Comparison of ENCODE assay signal across 1 fruit fly cellular context in the genomic region with DNA sequence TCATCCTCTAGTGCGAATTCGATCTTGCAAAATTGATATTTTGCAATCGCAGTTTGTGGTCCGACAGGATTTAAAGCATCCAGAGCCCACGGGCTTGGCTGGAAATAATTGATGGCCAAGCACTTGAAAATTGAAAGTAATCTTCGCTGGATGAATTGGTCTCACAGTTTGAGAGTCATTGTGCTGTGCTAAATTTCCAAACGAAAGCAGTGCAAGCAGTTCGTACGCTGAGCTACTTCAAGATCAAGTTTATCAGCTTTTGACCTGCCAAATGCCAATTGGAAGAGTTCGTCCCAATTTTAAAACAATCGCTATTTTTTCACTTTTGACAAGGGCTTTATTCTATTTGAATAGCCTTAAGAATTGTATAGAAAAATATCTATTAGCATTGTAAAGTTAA.
A peak's percentile ranks its signal among the peaks of the same experiment; 100 is the strongest.
TF ChIP-seq lines count a peak whose summit lies in the region.

No protein-coding gene starts in this region.

TF ChIP-seq in whole organism, embryonic, 481 proteins besides CTCF, POLR2A, EP300 and RAD21 (continued from another document):
- TF ChIP-seq Blimp-1 (GFP tag; optimal IDR thresholded peaks at IDR 0.05; lab: Kevin White, UChicago), result peak; percentile 56
- no peak for TF ChIP-seq prd (optimal IDR thresholded peaks at IDR 0.05; lab: Kevin White, UChicago)
- peak; percentile 15; the same call in 1 of the 3 replicates for TF ChIP-seq prd (GFP tag; IDR thresholded peaks at IDR 0.05; lab: Robert Waterston, UW)
- no peak for TF ChIP-seq unc-4 (GFP tag; IDR thresholded peaks at IDR 0.05; lab: Robert Waterston, UW; ENCODE audit: partially characterized antibody)
- no peak for TF ChIP-seq Vsx1 (GFP tag; optimal IDR thresholded peaks at IDR 0.05; lab: Kevin White, UChicago)
- TF ChIP-seq CG2116 (GFP tag; optimal IDR thresholded peaks at IDR 0.05; lab: Kevin White, UChicago), result no peak
- no peak for TF ChIP-seq CG17802 (tag; optimal IDR thresholded peaks at IDR 0.05; lab: Kevin White, UChicago)
- no peak for TF ChIP-seq CG12942 (GFP tag; optimal IDR thresholded peaks at IDR 0.05; lab: Kevin White, UChicago)
- TF ChIP-seq NFAT (GFP tag; IDR thresholded peaks at IDR 0.05; lab: Robert Waterston, UW), result no peak
- 0 out of 2 replicates have a peak, but pooled peaks have one; percentile 24 for TF ChIP-seq CG32532 (GFP tag; IDR thresholded peaks at IDR 0.05; lab: Robert Waterston, UW)
- peak; percentile 30; the same call in 1 of the 3 replicates for TF ChIP-seq HLH4C (GFP tag; IDR thresholded peaks at IDR 0.05; lab: Robert Waterston, UW; ENCODE audit: partially characterized antibody)
- no peak for TF ChIP-seq trem (tag; optimal IDR thresholded peaks at IDR 0.05; lab: Kevin White, UChicago)
- peak; percentile 75 for TF ChIP-seq cad (GFP tag; optimal IDR thresholded peaks at IDR 0.05; lab: Kevin White, UChicago)
- TF ChIP-seq CG10431 (GFP tag; optimal IDR thresholded peaks at IDR 0.05; lab: Kevin White, UChicago), result no peak
- TF ChIP-seq CG13894 (tag; optimal IDR thresholded peaks at IDR 0.05; lab: Kevin White, UChicago), result no peak
- TF ChIP-seq Gsc (GFP tag; IDR thresholded peaks at IDR 0.05; lab: Robert Waterston, UW), result no peak
- TF ChIP-seq Opbp (GFP tag; IDR thresholded peaks at IDR 0.05; lab: Robert Waterston, UW; ENCODE audit: partially characterized antibody), result peak; percentile 33; the same call in 1 of the 3 replicates
- TF ChIP-seq ci (GFP tag; IDR thresholded peaks at IDR 0.05; lab: Robert Waterston, UW), result 0 out of 3 replicates have a peak, but pooled peaks have one; percentile 9
- peak; percentile 14; the same call in 1 of the 3 replicates for TF ChIP-seq knrl (GFP tag; IDR thresholded peaks at IDR 0.05; lab: Robert Waterston, UW; ENCODE audit: partially characterized antibody)
- peak; percentile 36 for TF ChIP-seq Med (GFP tag; lab: Kevin White, UChicago)
- peak; percentile 98 for TF ChIP-seq CG6654 (GFP tag; optimal IDR thresholded peaks at IDR 0.05; lab: Kevin White, UChicago)
- TF ChIP-seq CG31365 (tag; optimal IDR thresholded peaks at IDR 0.05; lab: Kevin White, UChicago), result peak; percentile 95
- peak; percentile 65; the same call in 2 of the 3 replicates for TF ChIP-seq CG6791 (GFP tag; IDR thresholded peaks at IDR 0.05; lab: Robert Waterston, UW; ENCODE audit: partially characterized antibody)
- TF ChIP-seq CG18011 (GFP tag; optimal IDR thresholded peaks at IDR 0.05; lab: Kevin White, UChicago), result peak; percentile 55
- TF ChIP-seq insv (GFP tag; optimal IDR thresholded peaks at IDR 0.05; lab: Kevin White, UChicago), result peak in 1 of 2 experiments; percentile 71
- TF ChIP-seq vvl (GFP tag; IDR thresholded peaks at IDR 0.05; lab: Robert Waterston, UW), result no peak
- no peak for TF ChIP-seq phol (tag; optimal IDR thresholded peaks at IDR 0.05; lab: Kevin White, UChicago)
- no peak for TF ChIP-seq C15 (GFP tag; IDR thresholded peaks at IDR 0.05; lab: Robert Waterston, UW)
- TF ChIP-seq MBD-R2 (GFP tag; IDR thresholded peaks at IDR 0.05; lab: Robert Waterston, UW), result peak; percentile 16; the same call in 1 of the 2 replicates
- peak; percentile 18; the same call in 1 of the 2 replicates for TF ChIP-seq amos (GFP tag; IDR thresholded peaks at IDR 0.05; lab: Robert Waterston, UW; ENCODE audit: partially characterized antibody)
- peak; percentile 55 for TF ChIP-seq stwl (tag; optimal IDR thresholded peaks at IDR 0.05; lab: Kevin White, UChicago)
TF ChIP-seq in whole organism, embryonic: peak in this region for 29.
